Fruit fly (Drosophila melanogaster) whole organism, embryonic: Measurements from ENCODE around the gene CG43338.

Source experiments
- Ada2b ChIP-seq: fragments of 200-800 bp; sonication (Bioruptor generic); IDR thresholded peaks from 2 replicates; pipeline ENCODE4 v1.3.6; 2022; ENCODE audit warnings: missing biosample characterization, missing genetic modification characterization
- Adf1 ChIP-seq: fragments of 200-800 bp; sonication (Bioruptor generic); IDR thresholded peaks from 2 replicates; pipeline ENCODE4 v1.3.6; 2022; ENCODE audit warnings: missing biosample characterization, missing genetic modification characterization
- Aef1 ChIP-seq: fragments of 200-800 bp; sonication (Bioruptor generic); IDR thresholded peaks from 3 replicates; pipeline ENCODE4 v1.3.6; 2022; ENCODE audit warnings: missing biosample characterization, missing genetic modification characterization
- B-H1 ChIP-seq: fragments of 200-800 bp; sonication (Bioruptor generic); IDR thresholded peaks from 3 replicates; pipeline ENCODE4 v1.3.6; 2022; ENCODE audit warnings: missing biosample characterization, missing genetic modification characterization
- BtbVII ChIP-seq: fragments of 200-800 bp; sonication (Bioruptor generic); optimal IDR thresholded peaks from 3 replicates; lab custom pipeline; 2017; ENCODE audit warnings: missing biosample characterization, mild to moderate bottlenecking, missing genetic modification characterization
- CG11093 ChIP-seq: fragments of 200-800 bp; sonication (Bioruptor generic); IDR thresholded peaks from 3 replicates; pipeline ENCODE4 v1.3.6; 2022; ENCODE audit warnings: missing biosample characterization, missing genetic modification characterization
- CG11723 ChIP-seq: fragments of 200-800 bp; sonication (Bioruptor generic); optimal IDR thresholded peaks from 2 replicates; lab custom pipeline; 2017; ENCODE audit warnings: missing biosample characterization, mild to moderate bottlenecking, missing genetic modification characterization
- CG12769 ChIP-seq: fragments of 200-800 bp; sonication (Bioruptor generic); optimal IDR thresholded peaks from 2 replicates; lab custom pipeline; 2019; ENCODE audit warnings: missing biosample characterization, mild to moderate bottlenecking, missing genetic modification characterization, moderate library complexity
- CG13287 ChIP-seq: fragments of 200-800 bp; sonication (Bioruptor generic); IDR thresholded peaks from 2 replicates; pipeline ENCODE4 v1.3.6; 2022; ENCODE audit warnings: missing biosample characterization, missing genetic modification characterization; ENCODE audit not compliant: partially characterized antibody
- CG14860 ChIP-seq: fragments of 200-800 bp; sonication (Bioruptor generic); IDR thresholded peaks from 3 replicates; pipeline ENCODE4 v1.3.6; 2022; ENCODE audit warnings: missing biosample characterization, missing genetic modification characterization; ENCODE audit not compliant: partially characterized antibody
- CG16779 ChIP-seq: fragments of 200-800 bp; sonication (Bioruptor generic); IDR thresholded peaks from 2 replicates; pipeline ENCODE4 v1.3.6; 2022; ENCODE audit warnings: missing biosample characterization, missing genetic modification characterization
- CG16863 ChIP-seq: fragments of 200-800 bp; sonication (Bioruptor generic); optimal IDR thresholded peaks from 3 replicates; lab custom pipeline; 2016; ENCODE audit warnings: missing biosample characterization, missing genetic modification characterization
- CG18476 ChIP-seq: fragments of 200-800 bp; sonication (Bioruptor generic); optimal IDR thresholded peaks from 2 replicates; lab custom pipeline; 2016; ENCODE audit warnings: missing biosample characterization, mild to moderate bottlenecking, missing genetic modification characterization
- CG2129 ChIP-seq: fragments of 200-800 bp; sonication (Bioruptor generic); IDR thresholded peaks from 2 replicates; pipeline ENCODE4 v1.3.6; 2022; ENCODE audit warnings: missing biosample characterization, missing genetic modification characterization; ENCODE audit not compliant: partially characterized antibody
- CG31365 ChIP-seq: fragments of 200-800 bp; sonication (Bioruptor generic); optimal IDR thresholded peaks from 2 replicates; lab custom pipeline; 2018; ENCODE audit warnings: missing biosample characterization, mild to moderate bottlenecking, missing genetic modification characterization
- CG31441 ChIP-seq: fragments of 200-800 bp; sonication (Bioruptor generic); IDR thresholded peaks from 2 replicates; pipeline ENCODE4 v1.3.6; 2022; ENCODE audit warnings: missing biosample characterization, missing genetic modification characterization
- CG3163 ChIP-seq: fragments of 200-800 bp; sonication (Bioruptor generic); optimal IDR thresholded peaks from 3 replicates; lab custom pipeline; 2016; ENCODE audit warnings: missing biosample characterization, missing genetic modification characterization
- CG3407 ChIP-seq: fragments of 200-800 bp; sonication (Bioruptor generic); optimal IDR thresholded peaks from 2 replicates; lab custom pipeline; 2018; ENCODE audit warnings: missing biosample characterization, mild to moderate bottlenecking, missing genetic modification characterization
- CG4328 ChIP-seq: fragments of 200-800 bp; sonication (Bioruptor generic); optimal IDR thresholded peaks from 3 replicates; lab custom pipeline; 2017; ENCODE audit warnings: missing biosample characterization, missing genetic modification reagents, missing genetic modification characterization
- CG5245 ChIP-seq: fragments of 200-800 bp; sonication (Bioruptor generic); optimal IDR thresholded peaks from 3 replicates; lab custom pipeline; 2016; ENCODE audit warnings: missing biosample characterization, missing genetic modification characterization
- CG5953 ChIP-seq: fragments of 200-800 bp; sonication (Bioruptor generic); IDR thresholded peaks from 2 replicates; pipeline ENCODE4 v1.3.6; 2022; ENCODE audit warnings: missing biosample characterization, missing genetic modification characterization
- CG7745 ChIP-seq: fragments of 200-800 bp; sonication (Bioruptor generic); optimal IDR thresholded peaks from 2 replicates; lab custom pipeline; 2018; ENCODE audit warnings: missing biosample characterization, mild to moderate bottlenecking, missing genetic modification characterization, moderate library complexity
- CG8388 ChIP-seq: fragments of 200-800 bp; sonication (Bioruptor generic); optimal IDR thresholded peaks from 2 replicates; lab custom pipeline; 2019; ENCODE audit warnings: missing biosample characterization, mild to moderate bottlenecking, missing genetic modification characterization, moderate library complexity
- CG9609 ChIP-seq: fragments of 200-800 bp; sonication (Bioruptor generic); optimal IDR thresholded peaks from 3 replicates; lab custom pipeline; 2016; ENCODE audit warnings: missing biosample characterization, missing genetic modification characterization
- CoRest ChIP-seq: fragments of 200-800 bp; sonication (Bioruptor generic); optimal IDR thresholded peaks from 3 replicates; lab custom pipeline; 2018; ENCODE audit warnings: missing biosample characterization, mild to moderate bottlenecking, missing genetic modification characterization, moderate library complexity
- Dll ChIP-seq: fragments of 200-800 bp; sonication (Bioruptor generic); IDR thresholded peaks from 4 replicates; pipeline ENCODE4 v1.3.6; 2022; ENCODE audit warnings: missing biosample characterization, missing genetic modification characterization; ENCODE audit not compliant: partially characterized antibody
- Elba2 ChIP-seq: fragments of 200-800 bp; sonication (Bioruptor generic); optimal IDR thresholded peaks from 3 replicates; lab custom pipeline; 2016; ENCODE audit warnings: missing biosample characterization, missing genetic modification characterization
- H2.0 ChIP-seq: fragments of 200-800 bp; sonication (Bioruptor generic); IDR thresholded peaks from 2 replicates; pipeline ENCODE4 v1.3.6; 2022; ENCODE audit warnings: missing biosample characterization, missing genetic modification characterization
- Hr78 ChIP-seq, 2 experiments: fragments of 200-800 bp in 1 of 2; fragments of >200 bp in 1 of 2; sonication (Bioruptor generic) in 1 of 2; optimal IDR thresholded peaks; 2 replicates each; lab custom pipeline; 2017 to 2019; ENCODE audit warnings: missing biosample characterization in 2 of 2, missing genetic modification characterization in 2 of 2, mild to moderate bottlenecking in 1 of 2, moderate library complexity in 1 of 2
- Mad ChIP-seq: fragments of 200-800 bp; sonication (Bioruptor generic); optimal IDR thresholded peaks from 2 replicates; lab custom pipeline; 2016; ENCODE audit warnings: missing biosample characterization, missing genetic modification characterization
- Nf-YB ChIP-seq: fragments of 200-800 bp; sonication (Bioruptor generic); optimal IDR thresholded peaks from 3 replicates; lab custom pipeline; 2019; ENCODE audit warnings: missing biosample characterization, mild to moderate bottlenecking, missing genetic modification characterization, moderate library complexity
- Tbp ChIP-seq: fragments of >200 bp; optimal IDR thresholded peaks from 2 replicates; lab custom pipeline; 2018; ENCODE audit warnings: missing biosample characterization, missing genetic modification characterization
- Xrp1 ChIP-seq: fragments of 200-800 bp; sonication (Bioruptor generic); IDR thresholded peaks from 2 replicates; pipeline ENCODE4 v1.3.6; 2022; ENCODE audit warnings: missing biosample characterization, missing genetic modification characterization
- bbx ChIP-seq: fragments of 200-800 bp; sonication (Bioruptor generic); IDR thresholded peaks from 2 replicates; pipeline ENCODE4 v1.3.6; 2022; ENCODE audit warnings: missing biosample characterization, missing genetic modification characterization; ENCODE audit not compliant: partially characterized antibody
- cato ChIP-seq: fragments of 200-800 bp; sonication (Bioruptor generic); optimal IDR thresholded peaks from 2 replicates; lab custom pipeline; 2016; ENCODE audit warnings: missing biosample characterization, missing genetic modification characterization, borderline replicate concordance
- crol ChIP-seq: fragments of 200-800 bp; sonication (Bioruptor generic); IDR thresholded peaks from 2 replicates; pipeline ENCODE4 v1.3.6; 2022; ENCODE audit warnings: missing biosample characterization, missing genetic modification characterization
- danr ChIP-seq: fragments of 200-800 bp; sonication (Bioruptor generic); IDR thresholded peaks from 2 replicates; pipeline ENCODE4 v1.3.6; 2022; ENCODE audit warnings: missing biosample characterization, missing genetic modification characterization
- fru ChIP-seq: fragments of >200 bp; optimal IDR thresholded peaks from 2 replicates; lab custom pipeline; 2017
- ftz-f1 ChIP-seq: fragments of 200-800 bp; sonication (Bioruptor generic); optimal IDR thresholded peaks from 2 replicates; lab custom pipeline; 2016; ENCODE audit warnings: missing biosample characterization, missing genetic modification characterization
- gfzf ChIP-seq: fragments of 200-800 bp; sonication (Bioruptor generic); optimal IDR thresholded peaks from 2 replicates; lab custom pipeline; 2016; ENCODE audit warnings: missing biosample characterization, mild to moderate bottlenecking, missing genetic modification characterization, moderate library complexity
- ken ChIP-seq: fragments of 200-800 bp; sonication (Bioruptor generic); IDR thresholded peaks from 3 replicates; pipeline ENCODE4 v1.3.6; 2022; ENCODE audit warnings: missing biosample characterization, missing genetic modification characterization
- lola ChIP-seq, 3 experiments: fragments of >200 bp in 2 of 3; fragments of 200-800 bp in 1 of 3; sonication (Bioruptor generic) in 1 of 3; optimal IDR thresholded peaks; 2 replicates each; lab custom pipeline; 2017 to 2019; ENCODE audit warnings: missing biosample characterization in 3 of 3, missing genetic modification characterization in 3 of 3, mild to moderate bottlenecking in 1 of 3, moderate library complexity in 1 of 3
- psq ChIP-seq: fragments of 200-800 bp; sonication (Bioruptor generic); optimal IDR thresholded peaks from 2 replicates; lab custom pipeline; 2017; ENCODE audit warnings: missing biosample characterization, missing genetic modification characterization
- stwl ChIP-seq: fragments of 200-800 bp; sonication (Bioruptor generic); optimal IDR thresholded peaks from 3 replicates; lab custom pipeline; 2018; ENCODE audit warnings: missing biosample characterization, mild to moderate bottlenecking, missing genetic modification characterization, moderate library complexity
- ttk ChIP-seq: fragments of 200-800 bp; sonication (Bioruptor generic); IDR thresholded peaks from 2 replicates; pipeline ENCODE4 v2.1.2; 2022; ENCODE audit warnings: missing biosample characterization, missing genetic modification characterization
- vvl ChIP-seq: fragments of 200-800 bp; sonication (Bioruptor generic); IDR thresholded peaks from 2 replicates; pipeline ENCODE4 v1.3.6; 2022; ENCODE audit warnings: missing biosample characterization, missing genetic modification characterization
- wdn ChIP-seq: fragments of 200-800 bp; sonication (Bioruptor generic); IDR thresholded peaks from 2 replicates; pipeline ENCODE4 v1.3.6; 2022; ENCODE audit warnings: missing biosample characterization, missing genetic modification characterization
- yki ChIP-seq: fragments of >200 bp; optimal IDR thresholded peaks from 3 replicates; lab custom pipeline; 2018
- zf30C ChIP-seq: fragments of 200-800 bp; sonication (Bioruptor generic); optimal IDR thresholded peaks from 3 replicates; lab custom pipeline; 2018; ENCODE audit warnings: missing biosample characterization, mild to moderate bottlenecking, missing genetic modification characterization
- zfh1 ChIP-seq: fragments of 200-800 bp; sonication (Bioruptor generic); IDR thresholded peaks from 3 replicates; pipeline ENCODE4 v1.3.6; 2022; ENCODE audit warnings: missing biosample characterization, missing genetic modification characterization

Gene CG43338

DNA sequence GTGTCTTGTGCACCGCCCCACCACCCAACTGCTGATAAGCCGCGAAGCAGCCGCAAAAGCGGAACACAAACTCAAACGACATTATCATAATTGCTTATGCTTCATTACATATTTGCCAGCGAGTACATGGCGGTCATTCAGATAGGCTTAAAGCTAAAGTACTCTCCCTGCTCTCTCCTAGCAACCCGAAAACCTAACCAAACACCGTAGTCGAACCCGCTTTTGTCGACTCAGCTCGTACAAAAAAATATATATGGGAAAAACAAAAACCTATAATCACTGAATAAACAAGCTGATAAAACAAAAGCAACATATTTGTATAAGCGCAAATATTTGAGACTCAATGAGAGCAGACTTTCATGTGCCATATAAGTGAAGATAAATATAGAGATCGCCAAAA is 44.1 kb downstream of the CG43338 start (continued):
- TF ChIP-seq psq (GFP tag; lab: Kevin White, UChicago) = peak; percentile 72
- peak; percentile 37; the same call in 1 of the 2 replicates for TF ChIP-seq CG16779 (GFP tag; lab: Robert Waterston, UW)
- peak; percentile 48 for TF ChIP-seq vvl (GFP tag; lab: Robert Waterston, UW)
- no peak for TF ChIP-seq fru (lab: Kevin White, UChicago)
- TF ChIP-seq CG2129 (GFP tag; lab: Robert Waterston, UW) = no peak
- peak in 1 of 2 experiments; percentile 69 for TF ChIP-seq Hr78 (GFP tag; optimal IDR thresholded peaks at IDR 0.05; lab: Kevin White, UChicago)
- peak; percentile 40 for TF ChIP-seq Mad (GFP tag; lab: Kevin White, UChicago)
- 0 out of 3 replicates have a peak, but pooled peaks have one; percentile 46 for TF ChIP-seq ken (GFP tag; lab: Robert Waterston, UW)
- peak; percentile 77 for TF ChIP-seq CG11723 (GFP tag; lab: Kevin White, UChicago)
- TF ChIP-seq CG5245 (GFP tag; lab: Kevin White, UChicago) = peak; percentile 42
- peak; percentile 75 for TF ChIP-seq CG18476 (GFP tag; lab: Kevin White, UChicago)
- peak; percentile 43; the same call in 1 of the 2 replicates for TF ChIP-seq danr (GFP tag; lab: Robert Waterston, UW)
- no peak for TF ChIP-seq stwl (tag; lab: Kevin White, UChicago)
- peak; percentile 92 for TF ChIP-seq CG3407 (GFP tag; lab: Kevin White, UChicago)
- TF ChIP-seq CG11093 = peak; percentile 54; the same call in 1 of the 3 replicates
- no peak for TF ChIP-seq zf30C (GFP tag; lab: Kevin White, UChicago)
- TF ChIP-seq CG5953 = peak; percentile 68; the same call in 1 of the 2 replicates
- no peak for TF ChIP-seq Tbp (GFP tag; lab: Kevin White, UChicago)
- peak in 1 of 3 experiments; percentile 61 for TF ChIP-seq lola (GFP tag; optimal IDR thresholded peaks at IDR 0.05; lab: Kevin White, UChicago)
- TF ChIP-seq yki = no peak
- peak; percentile 73 for TF ChIP-seq CoRest (tag; lab: Kevin White, UChicago)
- peak; percentile 80 for TF ChIP-seq Xrp1 (GFP tag; lab: Robert Waterston, UW)
- peak; percentile 78 for TF ChIP-seq CG3163 (GFP tag; lab: Kevin White, UChicago)
- TF ChIP-seq cato = peak; percentile 55
- peak; percentile 74 for TF ChIP-seq Nf-YB (GFP tag; lab: Kevin White, UChicago)
- peak; percentile 59; the same call in 1 of the 2 replicates for TF ChIP-seq CG31441 (GFP tag; lab: Robert Waterston, UW)
- TF ChIP-seq B-H1 (GFP tag; lab: Robert Waterston, UW) = peak; percentile 32; the same call in 1 of the 3 replicates
- no peak for TF ChIP-seq bbx
- no peak for TF ChIP-seq CG13287
- TF ChIP-seq ttk = peak; percentile 25; the same call in 1 of the 2 replicates
- peak; percentile 35; the same call in 1 of the 2 replicates for TF ChIP-seq crol (GFP tag; lab: Robert Waterston, UW)
- TF ChIP-seq CG4328 (GFP tag; lab: Kevin White, UChicago) = peak; percentile 56
- peak; percentile 75 for TF ChIP-seq CG12769 (tag; lab: Kevin White, UChicago)
- TF ChIP-seq Elba2 (GFP tag; lab: Kevin White, UChicago) = no peak
- TF ChIP-seq Ada2b (GFP tag; lab: Robert Waterston, UW) = peak; percentile 12; the same call in 1 of the 2 replicates
- peak; percentile 65 for TF ChIP-seq ftz-f1 (GFP tag; lab: Kevin White, UChicago)
- TF ChIP-seq CG31365 (tag; lab: Kevin White, UChicago) = peak; percentile 65
- TF ChIP-seq Adf1 (GFP tag; lab: Robert Waterston, UW) = peak; percentile 63; the same call in 1 of the 2 replicates
- peak; percentile 47 for TF ChIP-seq CG8388 (GFP tag; lab: Kevin White, UChicago)
- peak; percentile 59; the same call in 1 of the 2 replicates for TF ChIP-seq wdn (GFP tag; lab: Robert Waterston, UW)
- TF ChIP-seq CG7745 (tag; lab: Kevin White, UChicago) = peak; percentile 42
- no peak for TF ChIP-seq Aef1 (GFP tag; lab: Robert Waterston, UW)
- TF ChIP-seq Dll (GFP tag; lab: Robert Waterston, UW) = no peak
- TF ChIP-seq CG9609 (GFP tag; lab: Kevin White, UChicago) = peak; percentile 56
- peak; percentile 81 for TF ChIP-seq CG16863 (GFP tag; lab: Kevin White, UChicago)
- peak; percentile 57 for TF ChIP-seq H2.0 (GFP tag; lab: Robert Waterston, UW)
- peak; percentile 67; the same call in 2 of the 3 replicates for TF ChIP-seq zfh1 (GFP tag; lab: Robert Waterston, UW)
- peak; percentile 90 for TF ChIP-seq BtbVII (GFP tag; lab: Kevin White, UChicago)
- no peak for TF ChIP-seq CG14860 (GFP tag; lab: Robert Waterston, UW)
- peak; percentile 6 for TF ChIP-seq gfzf (GFP tag; lab: Kevin White, UChicago)
